Fruit fly (Drosophila melanogaster) whole organism, prepupa: Measurements from ENCODE around the gene CG5181.

ENCODE experiments used
- CG10631 ChIP-seq: fragments of 200-800 bp; sonication (Bioruptor generic); optimal IDR thresholded peaks from 2 replicates; lab custom pipeline; 2016; ENCODE audit warnings: missing biosample characterization, missing genetic modification characterization
- CG10669 ChIP-seq: fragments of 200-800 bp; sonication (Bioruptor generic); optimal IDR thresholded peaks from 3 replicates; lab custom pipeline; 2018; ENCODE audit warnings: missing biosample characterization, mild to moderate bottlenecking, missing genetic modification characterization, moderate library complexity
- CG11294 ChIP-seq: fragments of 200-800 bp; sonication (Bioruptor generic); IDR thresholded peaks from 2 replicates; pipeline ENCODE4 v1.3.6; 2022; ENCODE audit warnings: missing biosample characterization, missing genetic modification characterization
- CG11762 ChIP-seq: fragments of 200-800 bp; sonication (Bioruptor generic); optimal IDR thresholded peaks from 3 replicates; lab custom pipeline; 2016; ENCODE audit warnings: missing biosample characterization, missing genetic modification characterization; ENCODE audit not compliant: insufficient read depth
- CG15336 ChIP-seq: fragments of 200-800 bp; sonication (Bioruptor generic); IDR thresholded peaks from 2 replicates; pipeline ENCODE4 v1.3.6; 2022; ENCODE audit warnings: missing biosample characterization, missing genetic modification characterization
- CG1621 ChIP-seq: fragments of 200-800 bp; sonication (Bioruptor generic); optimal IDR thresholded peaks from 3 replicates; lab custom pipeline; 2018; ENCODE audit warnings: missing biosample characterization, mild to moderate bottlenecking, missing genetic modification characterization
- CG16779 ChIP-seq: fragments of 200-800 bp; sonication (Bioruptor generic); optimal IDR thresholded peaks from 3 replicates; lab custom pipeline; 2017; ENCODE audit warnings: missing biosample characterization, mild to moderate bottlenecking, missing genetic modification characterization
- CG34406 ChIP-seq: fragments of 200-800 bp; sonication (Bioruptor generic); optimal IDR thresholded peaks from 3 replicates; lab custom pipeline; 2016; ENCODE audit warnings: missing biosample characterization, missing genetic modification characterization
- CG6163 ChIP-seq: fragments of 200-800 bp; sonication (Bioruptor generic); IDR thresholded peaks from 3 replicates; pipeline ENCODE4 v1.3.6; 2022; ENCODE audit warnings: missing biosample characterization, missing genetic modification characterization
- CG6792 ChIP-seq: fragments of 200-800 bp; sonication (Bioruptor generic); optimal IDR thresholded peaks from 3 replicates; lab custom pipeline; 2016; ENCODE audit warnings: missing biosample characterization, missing genetic modification characterization
- CG6808 ChIP-seq: fragments of 200-800 bp; sonication (Bioruptor generic); optimal IDR thresholded peaks from 3 replicates; lab custom pipeline; 2017; ENCODE audit warnings: missing biosample characterization, missing genetic modification characterization, mild to moderate bottlenecking, moderate library complexity, missing genetic modification reagents
- CG7368 ChIP-seq: fragments of 200-800 bp; sonication (Bioruptor generic); optimal IDR thresholded peaks from 3 replicates; lab custom pipeline; 2016; ENCODE audit warnings: missing biosample characterization, missing genetic modification characterization
- CG8319 ChIP-seq: fragments of 200-800 bp; sonication (Bioruptor generic); optimal IDR thresholded peaks from 3 replicates; lab custom pipeline; 2016; ENCODE audit warnings: missing biosample characterization, missing genetic modification characterization
- CG8632 ChIP-seq: fragments of 200-800 bp; sonication (Bioruptor generic); optimal IDR thresholded peaks from 3 replicates; lab custom pipeline; 2016; ENCODE audit warnings: missing biosample characterization, missing genetic modification characterization
- CG9139 ChIP-seq: fragments of 200-800 bp; sonication (Bioruptor generic); optimal IDR thresholded peaks from 3 replicates; lab custom pipeline; 2017; ENCODE audit warnings: missing biosample characterization, mild to moderate bottlenecking, missing genetic modification characterization
- Eip75B ChIP-seq: fragments of 200-800 bp; sonication (Bioruptor generic); optimal IDR thresholded peaks from 3 replicates; lab custom pipeline; 2016; ENCODE audit warnings: missing biosample characterization, missing genetic modification characterization
- Eip78C ChIP-seq: fragments of 200-800 bp; sonication (Bioruptor generic); peaks from one replicate; lab custom pipeline; 2016; ENCODE audit warnings: missing biosample characterization, missing genetic modification characterization
- Eip93F ChIP-seq: fragments of 200-800 bp; sonication (Bioruptor generic); optimal IDR thresholded peaks from 2 replicates; lab custom pipeline; 2016; ENCODE audit warnings: missing biosample characterization, mild to moderate bottlenecking, missing genetic modification characterization
- Gug ChIP-seq: fragments of 200-800 bp; sonication (Bioruptor generic); IDR thresholded peaks from 2 replicates; pipeline ENCODE4 v1.3.6; 2022; ENCODE audit warnings: missing biosample characterization, missing genetic modification characterization
- Hr38 ChIP-seq: sonication (Bioruptor generic); optimal IDR thresholded peaks from 2 replicates; lab custom pipeline; 2016; ENCODE audit warnings: missing biosample characterization, missing genetic modification characterization
- Hr39 ChIP-seq: fragments of 200-800 bp; sonication (Bioruptor generic); optimal IDR thresholded peaks from 2 replicates; lab custom pipeline; 2016; ENCODE audit warnings: missing biosample characterization, missing genetic modification characterization
- Hr4 ChIP-seq: fragments of 200-800 bp; sonication (Bioruptor generic); optimal IDR thresholded peaks from 3 replicates; lab custom pipeline; 2016; ENCODE audit warnings: missing biosample characterization, missing genetic modification characterization
- Lpt ChIP-seq: fragments of 200-800 bp; sonication (Bioruptor generic); optimal IDR thresholded peaks from 3 replicates; lab custom pipeline; 2016; ENCODE audit warnings: missing biosample characterization, missing genetic modification characterization
- Met ChIP-seq: fragments of 200-800 bp; sonication (Bioruptor generic); optimal IDR thresholded peaks from 3 replicates; lab custom pipeline; 2016; ENCODE audit warnings: missing biosample characterization, missing genetic modification characterization
- OdsH ChIP-seq: fragments of 200-800 bp; sonication (Bioruptor generic); optimal IDR thresholded peaks from 3 replicates; lab custom pipeline; 2016; ENCODE audit warnings: missing biosample characterization, missing genetic modification characterization
- Smox ChIP-seq: fragments of 200-800 bp; sonication (Bioruptor generic); optimal IDR thresholded peaks from 3 replicates; lab custom pipeline; 2016; ENCODE audit warnings: missing biosample characterization, missing genetic modification characterization
- Sox102F ChIP-seq: fragments of 200-800 bp; sonication (Bioruptor generic); optimal IDR thresholded peaks from 2 replicates; lab custom pipeline; 2016; ENCODE audit warnings: missing biosample characterization, mild to moderate bottlenecking, missing genetic modification characterization
- Sox14 ChIP-seq: fragments of 200-800 bp; sonication (Bioruptor generic); optimal IDR thresholded peaks from 3 replicates; lab custom pipeline; 2016; ENCODE audit warnings: missing biosample characterization, missing genetic modification characterization
- achi ChIP-seq: fragments of 200-800 bp; sonication (Bioruptor generic); optimal IDR thresholded peaks from 3 replicates; lab custom pipeline; 2016; ENCODE audit warnings: missing biosample characterization, missing genetic modification characterization
- acj6 ChIP-seq: fragments of 200-800 bp; sonication (Bioruptor generic); optimal IDR thresholded peaks from 3 replicates; lab custom pipeline; 2016; ENCODE audit warnings: missing biosample characterization, missing genetic modification characterization
- cyc ChIP-seq: fragments of 200-800 bp; sonication (Bioruptor generic); optimal IDR thresholded peaks from 3 replicates; lab custom pipeline; 2016; ENCODE audit warnings: missing biosample characterization, missing genetic modification characterization
- dac ChIP-seq: fragments of 200-800 bp; sonication (Bioruptor generic); optimal IDR thresholded peaks from 2 replicates; lab custom pipeline; 2017; ENCODE audit warnings: missing biosample characterization, mild to moderate bottlenecking, missing genetic modification characterization
- dsx ChIP-seq: fragments of 200-800 bp; optimal IDR thresholded peaks from 3 replicates; lab custom pipeline; 2019; ENCODE audit warnings: missing biosample characterization, mild to moderate bottlenecking, missing genetic modification characterization, moderate library complexity; ENCODE audit not compliant: poor library complexity, severe bottlenecking
- eg ChIP-seq: fragments of 200-800 bp; sonication (Bioruptor generic); IDR thresholded peaks from 3 replicates; pipeline ENCODE4 v1.3.6; 2022; ENCODE audit warnings: missing biosample characterization, missing genetic modification characterization
- esn ChIP-seq: fragments of 200-800 bp; sonication (Bioruptor generic); optimal IDR thresholded peaks from 2 replicates; lab custom pipeline; 2016; ENCODE audit warnings: missing biosample characterization, mild to moderate bottlenecking, missing genetic modification characterization, moderate library complexity
- fd59A ChIP-seq: fragments of 200-800 bp; sonication (Bioruptor generic); optimal IDR thresholded peaks from 2 replicates; lab custom pipeline; 2017; ENCODE audit warnings: missing biosample characterization, mild to moderate bottlenecking, missing genetic modification characterization, missing genetic modification reagents
- fd85E ChIP-seq: fragments of 200-800 bp; sonication (Bioruptor generic); optimal IDR thresholded peaks from 3 replicates; lab custom pipeline; 2016; ENCODE audit warnings: missing biosample characterization, missing genetic modification characterization
- fkh ChIP-seq: fragments of 200-800 bp; sonication (Bioruptor generic); optimal IDR thresholded peaks from 3 replicates; lab custom pipeline; 2017; ENCODE audit warnings: missing biosample characterization, mild to moderate bottlenecking, missing genetic modification characterization, moderate library complexity
- lz ChIP-seq: fragments of 200-800 bp; sonication (Bioruptor generic); optimal IDR thresholded peaks from 3 replicates; lab custom pipeline; 2016; ENCODE audit warnings: missing biosample characterization, missing genetic modification characterization
- net ChIP-seq: fragments of 200-800 bp; sonication (Bioruptor generic); optimal IDR thresholded peaks from 3 replicates; lab custom pipeline; 2016; ENCODE audit warnings: missing biosample characterization, missing genetic modification characterization
- salr ChIP-seq, 2 experiments: fragments of 200-800 bp; sonication (Bioruptor generic); optimal IDR thresholded peaks; 3 replicates each; lab custom pipeline; 2016 to 2018; ENCODE audit warnings: missing biosample characterization in 2 of 2, missing genetic modification characterization in 2 of 2, mild to moderate bottlenecking in 1 of 2
- spab ChIP-seq: fragments of 200-800 bp; sonication (Bioruptor generic); optimal IDR thresholded peaks from 2 replicates; lab custom pipeline; 2017; ENCODE audit warnings: missing biosample characterization, mild to moderate bottlenecking, missing genetic modification characterization, missing genetic modification reagents
- ss ChIP-seq, 2 experiments: fragments of 200-800 bp; sonication (Bioruptor generic); optimal IDR thresholded peaks; 2 replicates in 1 of 2; 3 replicates in 1 of 2; lab custom pipeline; 2017 to 2018; ENCODE audit warnings: mild to moderate bottlenecking in 2 of 2, missing biosample characterization in 2 of 2, missing genetic modification characterization in 2 of 2, moderate library complexity in 1 of 2
- svp ChIP-seq: fragments of 200-800 bp; sonication (Bioruptor generic); peaks from one replicate; lab custom pipeline; 2016; ENCODE audit warnings: missing biosample characterization, missing genetic modification characterization
- topi ChIP-seq: fragments of 200-800 bp; sonication (Bioruptor generic); optimal IDR thresholded peaks from 3 replicates; lab custom pipeline; 2016; ENCODE audit warnings: missing biosample characterization, missing genetic modification characterization

CG5181 gene

dm6 chr2L:7423333-7423895, 13.8 kb upstream of the CG5181 start (continued):
- peak; percentile 74 for TF ChIP-seq Smox
- TF ChIP-seq Met, result peak; percentile 79
- TF ChIP-seq Eip78C (GFP tag; lab: Kevin White, UChicago), result peak; percentile 95
- TF ChIP-seq Hr38 (GFP tag; lab: Kevin White, UChicago), result peak; percentile 1
- peak; percentile 60; the same call in 1 of the 2 replicates for TF ChIP-seq CG11294
- peak; percentile 68 for TF ChIP-seq Sox14
- TF ChIP-seq dsx (GFP tag; lab: Kevin White, UChicago), result peak; percentile 79
- peak; percentile 65 for TF ChIP-seq CG10669
- peak; percentile 49 for TF ChIP-seq fd59A (GFP tag; lab: Kevin White, UChicago)
- TF ChIP-seq OdsH (GFP tag; lab: Kevin White, UChicago), result peak; percentile 71
- peak; percentile 66 to 70 for TF ChIP-seq ss (GFP tag; optimal IDR thresholded peaks at IDR 0.05; lab: Kevin White, UChicago)
- peak; percentile 82 for TF ChIP-seq CG6163
- no peak for TF ChIP-seq fkh (GFP tag; lab: Kevin White, UChicago)
- peak; percentile 63 for TF ChIP-seq esn (GFP tag; lab: Kevin White, UChicago)
- TF ChIP-seq svp (GFP tag; lab: Kevin White, UChicago), result peak; percentile 86
- peak; percentile 78 for TF ChIP-seq acj6 (GFP tag; lab: Kevin White, UChicago)
- peak; percentile 54 for TF ChIP-seq CG10631 (GFP tag; lab: Kevin White, UChicago)
- peak; percentile 22 for TF ChIP-seq spab (GFP tag; lab: Kevin White, UChicago)
- TF ChIP-seq Hr39 (GFP tag; lab: Kevin White, UChicago), result peak; percentile 38

- TF ChIP-seq CG7368 (GFP tag; lab: Kevin White, UChicago) (no peak), Smox (peak; percentile 80), CG9139 (GFP tag; lab: Kevin White, UChicago) (peak; percentile 36), cyc (GFP tag; lab: Kevin White, UChicago) (peak; percentile 69), Sox14 (peak; percentile 53), Eip78C (GFP tag; lab: Kevin White, UChicago) (peak; percentile 97), CG6792 (GFP tag; lab: Kevin White, UChicago) (peak; percentile 74), CG11294 (no peak), net (GFP tag; lab: Kevin White, UChicago) (peak; percentile 76), CG15336 (GFP tag; lab: Robert Waterston, UW) (peak; percentile 77), Eip93F (GFP tag; lab: Kevin White, UChicago) (no peak), CG16779 (tag; lab: Kevin White, UChicago) (peak; percentile 62), CG8632 (GFP tag; lab: Kevin White, UChicago) (peak; percentile 77), spab (GFP tag; lab: Kevin White, UChicago) (peak; percentile 72), Hr4 (GFP tag; lab: Kevin White, UChicago) (peak; percentile 81), fd59A (GFP tag; lab: Kevin White, UChicago) (peak; percentile 54), lz (GFP tag; lab: Kevin White, UChicago) (peak; percentile 86), salr (GFP tag; optimal IDR thresholded peaks at IDR 0.05; lab: Kevin White, UChicago) (peak in 1 of 2 experiments; percentile 91), ss (GFP tag; optimal IDR thresholded peaks at IDR 0.05; lab: Kevin White, UChicago) (peak; percentile 43 to 64), svp (GFP tag; lab: Kevin White, UChicago) (peak; percentile 92), achi (GFP tag; lab: Kevin White, UChicago) (peak; percentile 70), dac (GFP tag; lab: Kevin White, UChicago) (peak; percentile 64), eg (GFP tag; lab: Robert Waterston, UW) (peak; percentile 68; the same call in 1 of the 3 replicates), fd85E (GFP tag; lab: Kevin White, UChicago) (no peak), CG8319 (GFP tag; lab: Kevin White, UChicago) (peak; percentile 38), OdsH (GFP tag; lab: Kevin White, UChicago) (peak; percentile 75), CG34406 (GFP tag; lab: Kevin White, UChicago) (peak; percentile 81), Gug (GFP tag; lab: Robert Waterston, UW) (peak; percentile 42; the same call in 1 of the 2 replicates), CG6808 (GFP tag; lab: Kevin White, UChicago) (peak; percentile 74), CG6163 (peak; percentile 89), topi (GFP tag; lab: Kevin White, UChicago) (peak; percentile 89), Lpt (GFP tag; lab: Kevin White, UChicago) (peak; percentile 77), esn (GFP tag; lab: Kevin White, UChicago) (peak; percentile 92), fkh (GFP tag; lab: Kevin White, UChicago) (no peak), CG11762 (GFP tag; lab: Kevin White, UChicago) (peak; percentile 55), dsx (GFP tag; lab: Kevin White, UChicago) (peak; percentile 98), Sox102F (GFP tag; lab: Kevin White, UChicago) (peak; percentile 51), CG1621 (tag; lab: Kevin White, UChicago) (peak; percentile 41), Eip75B (GFP tag; lab: Kevin White, UChicago) (peak; percentile 79)
These were observed 13.0 kb upstream of the CG5181 start for dm6 chr2L:7422429-7423283.
